Worm (Caenorhabditis elegans): ENCODE results near the gene set-11.

set-11 gene

ce11 chrII:2649015-2649414 lies 43.4 kb downstream of the set-11 start (continued):
- peak; percentile 47 for TF ChIP-seq nhr-85 (tag)
- no peak for TF ChIP-seq egl-13 (tag; optimal IDR thresholded peaks at IDR 0.05)
- no peak for TF ChIP-seq vab-15 (tag; optimal IDR thresholded peaks at IDR 0.05)
- 0 out of 2 replicates have a peak, but pooled peaks have one; percentile 9 for TF ChIP-seq nhr-19 (GFP tag; conservative IDR thresholded peaks at IDR 0.05)
- TF ChIP-seq hlh-4 (tag; optimal IDR thresholded peaks at IDR 0.05), result no peak
- peak; percentile 26 to 51 for TF ChIP-seq lsy-2 (tag; optimal IDR thresholded peaks at IDR 0.05)
- TF ChIP-seq sptf-1 (tag; optimal IDR thresholded peaks at IDR 0.05), result no peak
- no peak for TF ChIP-seq grh-1 (GFP tag; IDR thresholded peaks at IDR 0.05)
- TF ChIP-seq nhr-77 (tag; optimal IDR thresholded peaks at IDR 0.05), result no peak
- no peak for TF ChIP-seq lin-39 (tag; optimal IDR thresholded peaks at IDR 0.05)
- TF ChIP-seq ces-1 (GFP tag; optimal IDR thresholded peaks at IDR 0.05), result no peak
- TF ChIP-seq fos-1 (tag; optimal IDR thresholded peaks at IDR 0.05), result no peak
- no peak for TF ChIP-seq blmp-1 (tag; optimal IDR thresholded peaks at IDR 0.05)
- peak; percentile 21 for TF ChIP-seq xbp-1 (tag; optimal IDR thresholded peaks at IDR 0.05)
- TF ChIP-seq nhr-47 (tag; optimal IDR thresholded peaks at IDR 0.05), result peak; percentile 33
- TF ChIP-seq ztf-4 (tag; optimal IDR thresholded peaks at IDR 0.05), result no peak
- no peak for TF ChIP-seq Y116A8C.19 (tag; optimal IDR thresholded peaks at IDR 0.05; ENCODE audit: borderline replicate concordance)
- peak; percentile 52 for TF ChIP-seq fkh-8 (tag; optimal IDR thresholded peaks at IDR 0.05)
- no peak for TF ChIP-seq mdl-1 (tag; optimal IDR thresholded peaks at IDR 0.05)
- no peak for TF ChIP-seq lin-15B (tag; optimal IDR thresholded peaks at IDR 0.05)
- no peak for TF ChIP-seq hlh-17 (GFP tag; optimal IDR thresholded peaks at IDR 0.05; ENCODE audit: borderline replicate concordance)
- no peak for TF ChIP-seq zip-4 (GFP tag; optimal IDR thresholded peaks at IDR 0.05)
- TF ChIP-seq unc-86 (tag; optimal IDR thresholded peaks at IDR 0.05), result no peak
- TF ChIP-seq C04F5.9 (tag; optimal IDR thresholded peaks at IDR 0.05), result no peak

ce11 chrII:2646756-2647155 lies 45.6 kb downstream of the set-11 start, which contains the start of gene F22E5.12:
Gene F22E5.12 (minus strand): TSS chrII:2646856.
- TF ChIP-seq xbp-1 (tag; optimal IDR thresholded peaks at IDR 0.05), result peak; percentile 2

- no peak for TF ChIP-seq ztf-4 (tag; optimal IDR thresholded peaks at IDR 0.05)
- no peak for TF ChIP-seq snpc-4 (tag; optimal IDR thresholded peaks at IDR 0.05)
- no peak for TF ChIP-seq mab-9 (GFP tag; IDR thresholded peaks at IDR 0.05)
- TF ChIP-seq zag-1 (tag; optimal IDR thresholded peaks at IDR 0.05), result no peak
- TF ChIP-seq nhr-237 (tag; optimal IDR thresholded peaks at IDR 0.05), result no peak
- TF ChIP-seq fkh-8 (tag; optimal IDR thresholded peaks at IDR 0.05), result no peak
These were observed 47.9 kb downstream of the set-11 start, which contains the start of gene F22E5.11 for ce11 chrII:2644498-2644897. Gene F22E5.11 (minus strand): TSS chrII:2644598.

ce11 chrII:2641777-2642176 lies 50.6 kb downstream of the set-11 start, which contains the start of gene F22E5.7:
Gene F22E5.7 (plus strand): TSS chrII:2642077.
- no peak for TF ChIP-seq nhr-84 (tag; optimal IDR thresholded peaks at IDR 0.05)
- no peak for TF ChIP-seq blmp-1 (tag; optimal IDR thresholded peaks at IDR 0.05)

ce11 chrII:2640982-2641381 lies 51.4 kb downstream of the set-11 start, which contains the start of gene F22E5.23:
Gene F22E5.23 (plus strand): TSS chrII:2641282.
- TF ChIP-seq mab-9 (GFP tag; IDR thresholded peaks at IDR 0.05), result no peak
- TF ChIP-seq isw-1 (GFP tag; IDR thresholded peaks at IDR 0.05), result no peak
- TF ChIP-seq lin-35 (GFP tag; optimal IDR thresholded peaks at IDR 0.05), result no peak
- no peak for TF ChIP-seq pax-3 (tag; optimal IDR thresholded peaks at IDR 0.05)
- TF ChIP-seq nhr-237 (tag; optimal IDR thresholded peaks at IDR 0.05), result no peak
- no peak for TF ChIP-seq swsn-7 (tag; optimal IDR thresholded peaks at IDR 0.05)
- TF ChIP-seq unc-130 (tag; optimal IDR thresholded peaks at IDR 0.05), result no peak
- no peak for TF ChIP-seq unc-30 (tag; optimal IDR thresholded peaks at IDR 0.05)
- no peak for TF ChIP-seq blmp-1 (tag; optimal IDR thresholded peaks at IDR 0.05)
- TF ChIP-seq zip-4 (GFP tag; optimal IDR thresholded peaks at IDR 0.05), result no peak
- no peak for TF ChIP-seq hlh-17 (GFP tag; optimal IDR thresholded peaks at IDR 0.05; ENCODE audit: borderline replicate concordance)
- TF ChIP-seq lin-13 (GFP tag; optimal IDR thresholded peaks at IDR 0.05), result no peak
- TF ChIP-seq unc-86 (tag; optimal IDR thresholded peaks at IDR 0.05), result no peak
- no peak for TF ChIP-seq nhr-19 (GFP tag; conservative IDR thresholded peaks at IDR 0.05)
- no peak for TF ChIP-seq fkh-8 (tag; optimal IDR thresholded peaks at IDR 0.05)
- TF ChIP-seq ceh-82 (tag; optimal IDR thresholded peaks at IDR 0.05), result no peak
- no peak for TF ChIP-seq ama-1 (optimal IDR thresholded peaks at IDR 0.05)
